ENCODE assay signal across 5 fruit fly cellular contexts in the genomic region with DNA sequence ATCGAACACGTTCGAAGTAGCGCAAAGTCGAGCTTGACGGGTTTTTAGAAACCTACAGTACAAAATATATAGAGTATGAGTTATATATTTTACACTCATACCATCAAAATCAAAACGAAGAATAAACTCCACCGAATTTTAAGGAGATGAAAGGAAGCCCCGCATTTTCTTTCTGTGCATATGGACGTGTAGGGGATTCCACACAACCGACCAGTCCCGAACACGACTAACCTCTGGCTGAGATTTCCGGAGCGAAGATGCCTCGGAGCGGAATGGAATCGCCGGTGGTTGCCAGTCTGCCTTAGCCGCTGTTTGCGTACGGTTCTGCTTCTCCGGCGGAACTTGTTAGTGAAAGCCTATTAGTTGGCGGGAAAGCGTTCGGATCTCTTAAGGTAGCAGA.
A peak's percentile ranks its signal among the peaks of the same experiment; 100 is the strongest.
TF ChIP-seq lines count a peak whose summit lies in the region.

No protein-coding gene starts in this region.

TF ChIP-seq in whole organism, adult, 20 proteins besides CTCF, POLR2A, EP300 and RAD21 (continued from another document):
- peak; percentile 1 for TF ChIP-seq ovo (GFP tag; optimal IDR thresholded peaks at IDR 0.05; lab: Kevin White, UChicago)
- TF ChIP-seq pad (GFP tag; optimal IDR thresholded peaks at IDR 0.05; lab: Kevin White, UChicago) = peak; percentile 49
- peak; percentile 89 for TF ChIP-seq CG7101 (tag; optimal IDR thresholded peaks at IDR 0.05; lab: Kevin White, UChicago)

TF ChIP-seq in whole organism, embryonic, 481 proteins besides CTCF, POLR2A, EP300 and RAD21 (continued from another document and continues in another):
- TF ChIP-seq jigr1 (GFP tag; IDR thresholded peaks at IDR 0.05; lab: Robert Waterston, UW) (peak; percentile 96), Med (GFP tag; lab: Kevin White, UChicago) (peak; percentile 100), CG12299 (tag; optimal IDR thresholded peaks at IDR 0.05; lab: Kevin White, UChicago) (peak; percentile 93), Pdp1 (GFP tag; optimal IDR thresholded peaks at IDR 0.05; lab: Kevin White, UChicago) (peak; percentile 95 to 98), CrebB (tag; optimal IDR thresholded peaks at IDR 0.05; lab: Kevin White, UChicago) (peak; percentile 94), seq (GFP tag; IDR thresholded peaks at IDR 0.05; lab: Robert Waterston, UW) (peak; percentile 97), ci (GFP tag; IDR thresholded peaks at IDR 0.05; lab: Robert Waterston, UW) (peak; percentile 97), Deaf1 (tag; optimal IDR thresholded peaks at IDR 0.05; lab: Kevin White, UChicago) (peak; percentile 86), Dref (GFP tag; IDR thresholded peaks at IDR 0.05; lab: Robert Waterston, UW) (peak; percentile 47), Fer1 (GFP tag; optimal IDR thresholded peaks at IDR 0.05; lab: Kevin White, UChicago) (peak; percentile 97), CG17829 (tag; optimal IDR thresholded peaks at IDR 0.05; lab: Kevin White, UChicago) (peak; percentile 98), bab2 (GFP tag; optimal IDR thresholded peaks at IDR 0.05; lab: Kevin White, UChicago) (peak; percentile 97), HLH3B (GFP tag; IDR thresholded peaks at IDR 0.05; lab: Robert Waterston, UW) (peak; percentile 96), gce (GFP tag; IDR thresholded peaks at IDR 0.05; lab: Robert Waterston, UW) (peak; percentile 93), CG17186 (GFP tag; optimal IDR thresholded peaks at IDR 0.05; lab: Kevin White, UChicago) (peak; percentile 81), HmgZ (tag; optimal IDR thresholded peaks at IDR 0.05; lab: Kevin White, UChicago) (peak; percentile 97), kay (GFP tag; optimal IDR thresholded peaks at IDR 0.05; lab: Kevin White, UChicago) (peak; percentile 97), CG18764 (GFP tag; optimal IDR thresholded peaks at IDR 0.05; lab: Kevin White, UChicago) (peak; percentile 94), emc (GFP tag; optimal IDR thresholded peaks at IDR 0.05; lab: Kevin White, UChicago) (peak; percentile 95), CG4707 (GFP tag; optimal IDR thresholded peaks at IDR 0.05; lab: Kevin White, UChicago) (peak; percentile 82), bsh (GFP tag; optimal IDR thresholded peaks at IDR 0.05; lab: Kevin White, UChicago) (peak; percentile 95 to 97), fd96Cb (tag; optimal IDR thresholded peaks at IDR 0.05; lab: Kevin White, UChicago) (peak; percentile 96), CG7372 (GFP tag; IDR thresholded peaks at IDR 0.05; lab: Robert Waterston, UW) (peak; percentile 98), abd-A (tag; optimal IDR thresholded peaks at IDR 0.05; lab: Kevin White, UChicago) (peak; percentile 24), inv (GFP tag; IDR thresholded peaks at IDR 0.05; lab: Robert Waterston, UW; ENCODE audit: partially characterized antibody) (no peak), dmrt11E (tag; optimal IDR thresholded peaks at IDR 0.05; lab: Kevin White, UChicago) (peak; percentile 88), croc (GFP tag; conservative IDR thresholded peaks at IDR 0.05; lab: Robert Waterston, UW) (peak; percentile 98), E2f2 (GFP tag; IDR thresholded peaks at IDR 0.05; lab: Robert Waterston, UW) (peak; percentile 79), fd102C (GFP tag; optimal IDR thresholded peaks at IDR 0.05; lab: Kevin White, UChicago) (peak; percentile 52), CG42726 (GFP tag; IDR thresholded peaks at IDR 0.05; lab: Robert Waterston, UW; ENCODE audit: partially characterized antibody) (no peak)

TF ChIP-seq in whole organism, prepupa, 60 proteins besides CTCF, POLR2A, EP300 and RAD21 (continued from another document and continues in another):
- TF ChIP-seq CG31627 (GFP tag; optimal IDR thresholded peaks at IDR 0.05; lab: Kevin White, UChicago) (peak; percentile 99), CG15336 (GFP tag; IDR thresholded peaks at IDR 0.05; lab: Robert Waterston, UW) (peak; percentile 96), topi (GFP tag; optimal IDR thresholded peaks at IDR 0.05; lab: Kevin White, UChicago) (peak; percentile 99), CG8319 (GFP tag; optimal IDR thresholded peaks at IDR 0.05; lab: Kevin White, UChicago) (peak; percentile 94), cyc (GFP tag; optimal IDR thresholded peaks at IDR 0.05; lab: Kevin White, UChicago) (peak; percentile 99), spab (GFP tag; optimal IDR thresholded peaks at IDR 0.05; lab: Kevin White, UChicago) (peak; percentile 90), Sox102F (GFP tag; optimal IDR thresholded peaks at IDR 0.05; lab: Kevin White, UChicago) (peak; percentile 99), CG1621 (tag; optimal IDR thresholded peaks at IDR 0.05; lab: Kevin White, UChicago) (peak; percentile 97), Smox (GFP tag; optimal IDR thresholded peaks at IDR 0.05; lab: Kevin White, UChicago) (peak; percentile 99), CG32006 (GFP tag; optimal IDR thresholded peaks at IDR 0.05; lab: Kevin White, UChicago) (peak; percentile 99), CG9139 (GFP tag; optimal IDR thresholded peaks at IDR 0.05; lab: Kevin White, UChicago) (peak; percentile 66), fd59A (GFP tag; optimal IDR thresholded peaks at IDR 0.05; lab: Kevin White, UChicago) (peak; percentile 89), Eip93F (GFP tag; optimal IDR thresholded peaks at IDR 0.05; lab: Kevin White, UChicago) (peak; percentile 98), CG10669 (GFP tag; optimal IDR thresholded peaks at IDR 0.05; lab: Kevin White, UChicago) (peak; percentile 92), CG6792 (GFP tag; optimal IDR thresholded peaks at IDR 0.05; lab: Kevin White, UChicago) (peak; percentile 99), CG6163 (GFP tag; IDR thresholded peaks at IDR 0.05; lab: Robert Waterston, UW) (peak; percentile 98), Gug (GFP tag; IDR thresholded peaks at IDR 0.05; lab: Robert Waterston, UW) (peak; percentile 99), CG34406 (GFP tag; optimal IDR thresholded peaks at IDR 0.05; lab: Kevin White, UChicago) (peak; percentile 98), eg (GFP tag; IDR thresholded peaks at IDR 0.05; lab: Robert Waterston, UW) (peak; percentile 99), fkh (GFP tag; optimal IDR thresholded peaks at IDR 0.05; lab: Kevin White, UChicago) (peak; percentile 66), CG11294 (GFP tag; IDR thresholded peaks at IDR 0.05; lab: Robert Waterston, UW) (peak; percentile 98), CG16779 (tag; optimal IDR thresholded peaks at IDR 0.05; lab: Kevin White, UChicago) (peak; percentile 97), Lpt (GFP tag; optimal IDR thresholded peaks at IDR 0.05; lab: Kevin White, UChicago) (peak; percentile 96), Eip75B (GFP tag; optimal IDR thresholded peaks at IDR 0.05; lab: Kevin White, UChicago) (peak; percentile 99), acj6 (GFP tag; optimal IDR thresholded peaks at IDR 0.05; lab: Kevin White, UChicago) (peak; percentile 99), CG6276 (GFP tag; optimal IDR thresholded peaks at IDR 0.05; lab: Kevin White, UChicago) (peak; percentile 96), CG7368 (GFP tag; optimal IDR thresholded peaks at IDR 0.05; lab: Kevin White, UChicago) (peak; percentile 96), CG11902 (GFP tag; optimal IDR thresholded peaks at IDR 0.05; lab: Kevin White, UChicago) (peak; percentile 97), Sox15 (GFP tag; optimal IDR thresholded peaks at IDR 0.05; lab: Kevin White, UChicago) (peak; percentile 98), CG4318 (GFP tag; optimal IDR thresholded peaks at IDR 0.05; lab: Kevin White, UChicago) (peak; percentile 97), CG6808 (GFP tag; optimal IDR thresholded peaks at IDR 0.05; lab: Kevin White, UChicago) (peak; percentile 83), pdm3 (GFP tag; optimal IDR thresholded peaks at IDR 0.05; lab: Kevin White, UChicago) (peak; percentile 98)

TF ChIP-seq in whole organism, pupa, 21 proteins besides CTCF, POLR2A, EP300 and RAD21 (continued from another document):
- peak; percentile 98 for TF ChIP-seq Ets98B (GFP tag; IDR thresholded peaks at IDR 0.05; lab: Robert Waterston, UW)

TF ChIP-seq in whole organism, wandering third instar larva, 38 proteins besides CTCF, POLR2A, EP300 and RAD21 (continued from another document):
- TF ChIP-seq sage (GFP tag; optimal IDR thresholded peaks at IDR 0.05; lab: Kevin White, UChicago) (peak; percentile 91), HLH106 (tag; optimal IDR thresholded peaks at IDR 0.05; lab: Kevin White, UChicago) (peak; percentile 98), psq (GFP tag; optimal IDR thresholded peaks at IDR 0.05; lab: Kevin White, UChicago) (peak; percentile 97), Hr83 (GFP tag; optimal IDR thresholded peaks at IDR 0.05; lab: Kevin White, UChicago; ENCODE audit: poor library complexity, severe bottlenecking) (peak; percentile 88), woc (GFP tag; optimal IDR thresholded peaks at IDR 0.05; lab: Kevin White, UChicago) (peak; percentile 98), dmrt93B (GFP tag; optimal IDR thresholded peaks at IDR 0.05; lab: Kevin White, UChicago) (peak; percentile 97), tai (GFP tag; optimal IDR thresholded peaks at IDR 0.05; lab: Kevin White, UChicago) (peak; percentile 91), dl (GFP tag; optimal IDR thresholded peaks at IDR 0.05; lab: Kevin White, UChicago; ENCODE audit: insufficient read depth in 1 of 2, partially characterized antibody in 2 of 2) (no peak), CG32264 (GFP tag; optimal IDR thresholded peaks at IDR 0.05; lab: Kevin White, UChicago) (peak; percentile 96), ey (GFP tag; optimal IDR thresholded peaks at IDR 0.05; lab: Kevin White, UChicago) (peak; percentile 99), OdsH (GFP tag; optimal IDR thresholded peaks at IDR 0.05; lab: Kevin White, UChicago) (peak; percentile 99), Rel (GFP tag; optimal IDR thresholded peaks at IDR 0.05; lab: Kevin White, UChicago) (peak; percentile 49), Rel (tag; optimal IDR thresholded peaks at IDR 0.05; lab: Kevin White, UChicago) (peak; percentile 86), Abd-B (GFP tag; optimal IDR thresholded peaks at IDR 0.05; lab: Kevin White, UChicago) (no peak), GATAd (GFP tag; optimal IDR thresholded peaks at IDR 0.05; lab: Kevin White, UChicago) (peak; percentile 87), CrebA (GFP tag; optimal IDR thresholded peaks at IDR 0.05; lab: Kevin White, UChicago; ENCODE audit: borderline replicate concordance) (peak; percentile 89), dsf (GFP tag; optimal IDR thresholded peaks at IDR 0.05; lab: Kevin White, UChicago; ENCODE audit: borderline replicate concordance) (peak; percentile 85)
